Fruit fly (Drosophila melanogaster) whole organism, wandering third instar larva: Measurements from ENCODE around the gene waw.
A peak's percentile ranks its signal among the peaks of the same experiment; 100 is the strongest.

Experiments used
- Abd-B ChIP-seq: fragments of >200 bp; optimal IDR thresholded peaks from 2 replicates; lab custom pipeline; 2017; ENCODE audit warnings: missing biosample characterization, missing genetic modification characterization
- CG32264 ChIP-seq: fragments of 200-800 bp; sonication (Bioruptor generic); optimal IDR thresholded peaks from 2 replicates; lab custom pipeline; 2016; ENCODE audit warnings: missing biosample characterization, missing genetic modification characterization
- CG9705 ChIP-seq: fragments of 200-800 bp; sonication (Bioruptor generic); optimal IDR thresholded peaks from 2 replicates; lab custom pipeline; 2018; ENCODE audit warnings: missing biosample characterization, mild to moderate bottlenecking, missing genetic modification characterization
- CrebA ChIP-seq: fragments of 200-800 bp; sonication (Bioruptor generic); optimal IDR thresholded peaks from 2 replicates; lab custom pipeline; 2016; ENCODE audit warnings: missing biosample characterization, mild to moderate bottlenecking, missing genetic modification characterization, borderline replicate concordance
- Dfd ChIP-seq: fragments of >200 bp; optimal IDR thresholded peaks from 2 replicates; lab custom pipeline; 2017; ENCODE audit warnings: missing biosample characterization, missing genetic modification characterization
- Dif ChIP-seq: fragments of 200-275, 200-300 bp; sonication (Bioruptor generic); optimal IDR thresholded peaks from 2 replicates; lab custom pipeline; 2018; ENCODE audit warnings: missing biosample characterization, missing genetic modification characterization; ENCODE audit not compliant: partially characterized antibody
- GATAd ChIP-seq: sonication (Bioruptor generic); optimal IDR thresholded peaks from 2 replicates; lab custom pipeline; 2016; ENCODE audit warnings: missing biosample characterization, missing genetic modification characterization
- HLH106 ChIP-seq: fragments of 200-800 bp; optimal IDR thresholded peaks from 3 replicates; lab custom pipeline; 2019; ENCODE audit warnings: missing biosample characterization, mild to moderate bottlenecking, missing genetic modification characterization, moderate library complexity
- Hnf4 ChIP-seq: fragments of 200-800 bp; sonication (Bioruptor generic); optimal IDR thresholded peaks from 2 replicates; lab custom pipeline; 2016; ENCODE audit warnings: missing biosample characterization, mild to moderate bottlenecking, missing genetic modification characterization
- Hr78 ChIP-seq: fragments of >200 bp; optimal IDR thresholded peaks from 2 replicates; lab custom pipeline; 2017; ENCODE audit warnings: missing biosample characterization, missing genetic modification characterization
- Hr83 ChIP-seq: fragments of 200-300 bp; sonication (Bioruptor generic); optimal IDR thresholded peaks from 2 replicates; lab custom pipeline; 2016; ENCODE audit warnings: missing biosample characterization, mild to moderate bottlenecking, missing genetic modification characterization, moderate library complexity; ENCODE audit not compliant: poor library complexity, severe bottlenecking
- Jra ChIP-seq: sonication (Bioruptor generic); optimal IDR thresholded peaks from 2 replicates; lab custom pipeline; 2016; ENCODE audit warnings: missing biosample characterization, missing genetic modification characterization
- Mio ChIP-seq: sonication (Bioruptor generic); optimal IDR thresholded peaks from 2 replicates; lab custom pipeline; 2016; ENCODE audit warnings: missing biosample characterization, missing genetic modification characterization
- Myc ChIP-seq: fragments of >200 bp; optimal IDR thresholded peaks from 2 replicates; lab custom pipeline; 2017
- N ChIP-seq: fragments of >200 bp; optimal IDR thresholded peaks from 2 replicates; lab custom pipeline; 2018; ENCODE audit warnings: missing biosample characterization, missing external identifiers, missing genetic modification characterization
- OdsH ChIP-seq: fragments of 200-800 bp; sonication (Bioruptor generic); optimal IDR thresholded peaks from 2 replicates; lab custom pipeline; 2016; ENCODE audit warnings: missing biosample characterization, mild to moderate bottlenecking, missing genetic modification characterization
- Rel ChIP-seq, 2 experiments: fragments of 200-800 bp; sonication (Bioruptor generic) in 1 of 2; optimal IDR thresholded peaks; 2 replicates in 1 of 2; 3 replicates in 1 of 2; lab custom pipeline; 2016 to 2019; ENCODE audit warnings: mild to moderate bottlenecking in 2 of 2, missing biosample characterization in 2 of 2, missing genetic modification characterization in 2 of 2, moderate library complexity in 1 of 2
- Sp1 ChIP-seq: fragments of 200-800 bp; sonication (Bioruptor generic); optimal IDR thresholded peaks from 3 replicates; lab custom pipeline; 2019; ENCODE audit warnings: missing biosample characterization, mild to moderate bottlenecking, missing genetic modification characterization, moderate library complexity
- Vsx2 ChIP-seq: fragments of 200-300, 225-300 bp; sonication (Bioruptor generic); optimal IDR thresholded peaks from 2 replicates; lab custom pipeline; 2018; ENCODE audit warnings: missing biosample characterization, missing genetic modification characterization; ENCODE audit not compliant: partially characterized antibody
- br ChIP-seq: fragments of 200-800 bp; sonication (Bioruptor generic); optimal IDR thresholded peaks from 2 replicates; lab custom pipeline; 2016; ENCODE audit warnings: missing biosample characterization, missing genetic modification characterization
- dl ChIP-seq, 2 experiments: fragments of 175-275, 200-275 bp in 1 of 2; fragments of 200-275 bp in 1 of 2; sonication (Bioruptor generic); optimal IDR thresholded peaks; lab custom pipeline; 2018; ENCODE audit warnings: mild to moderate bottlenecking in 2 of 2, missing biosample characterization in 2 of 2, missing genetic modification characterization in 2 of 2, moderate library complexity in 2 of 2; ENCODE audit not compliant: partially characterized antibody in 2 of 2, insufficient read depth in 1 of 2
- dmrt93B ChIP-seq: fragments of 200-800 bp; sonication (Bioruptor generic); optimal IDR thresholded peaks from 2 replicates; lab custom pipeline; 2018; ENCODE audit warnings: missing biosample characterization, mild to moderate bottlenecking, missing genetic modification characterization
- dsf ChIP-seq: sonication (Bioruptor generic); optimal IDR thresholded peaks from 2 replicates; lab custom pipeline; 2016; ENCODE audit warnings: missing biosample characterization, missing genetic modification characterization, borderline replicate concordance
- ey ChIP-seq: fragments of 200-800 bp; sonication (Bioruptor generic); optimal IDR thresholded peaks from 2 replicates; lab custom pipeline; 2016; ENCODE audit warnings: missing biosample characterization, missing genetic modification characterization
- foxo ChIP-seq, 2 experiments: fragments of 200-800 bp; sonication (Bioruptor generic); optimal IDR thresholded peaks; 2 replicates in 1 of 2; 3 replicates in 1 of 2; lab custom pipeline; 2016 to 2017; ENCODE audit warnings: missing biosample characterization in 2 of 2, missing genetic modification characterization in 2 of 2
- fru ChIP-seq: fragments of 200-800 bp; sonication (Bioruptor generic); optimal IDR thresholded peaks from 3 replicates; lab custom pipeline; 2016; ENCODE audit warnings: missing biosample characterization, mild to moderate bottlenecking, missing genetic modification characterization
- h ChIP-seq: fragments of 200-800 bp; sonication (Bioruptor generic); optimal IDR thresholded peaks from 3 replicates; lab custom pipeline; 2016; ENCODE audit warnings: missing biosample characterization, mild to moderate bottlenecking, missing genetic modification characterization
- jim ChIP-seq: fragments of 175-275, 200-325 bp; sonication (Bioruptor generic); optimal IDR thresholded peaks from 2 replicates; lab custom pipeline; 2016; ENCODE audit warnings: missing biosample characterization, mild to moderate bottlenecking, missing genetic modification characterization
- lola ChIP-seq: fragments of >200 bp; optimal IDR thresholded peaks from 2 replicates; lab custom pipeline; 2017; ENCODE audit warnings: missing biosample characterization, missing genetic modification characterization
- pan ChIP-seq: fragments of >200 bp; optimal IDR thresholded peaks from 2 replicates; lab custom pipeline; 2017
- psq ChIP-seq: fragments of 200-800 bp; sonication (Bioruptor generic); optimal IDR thresholded peaks from 3 replicates; lab custom pipeline; 2017; ENCODE audit warnings: missing biosample characterization, mild to moderate bottlenecking, missing genetic modification characterization, moderate library complexity
- rgr ChIP-seq: fragments of 200-800 bp; sonication (Bioruptor generic); optimal IDR thresholded peaks from 3 replicates; lab custom pipeline; 2016; ENCODE audit warnings: missing biosample characterization, mild to moderate bottlenecking, missing genetic modification characterization
- sage ChIP-seq: fragments of 200-800 bp; sonication (Bioruptor generic); optimal IDR thresholded peaks from 2 replicates; lab custom pipeline; 2016; ENCODE audit warnings: missing biosample characterization, mild to moderate bottlenecking, missing genetic modification characterization
- sv ChIP-seq: fragments of 200-800 bp; sonication (Bioruptor generic); optimal IDR thresholded peaks from 3 replicates; lab custom pipeline; 2016; ENCODE audit warnings: missing biosample characterization, missing genetic modification characterization
- tai ChIP-seq: sonication (Bioruptor generic); optimal IDR thresholded peaks from 2 replicates; lab custom pipeline; 2016; ENCODE audit warnings: missing biosample characterization, missing genetic modification characterization
- woc ChIP-seq: sonication (Bioruptor generic); optimal IDR thresholded peaks from 2 replicates; lab custom pipeline; 2016; ENCODE audit warnings: missing biosample characterization, mild to moderate bottlenecking, missing genetic modification characterization

The waw gene

DNA sequence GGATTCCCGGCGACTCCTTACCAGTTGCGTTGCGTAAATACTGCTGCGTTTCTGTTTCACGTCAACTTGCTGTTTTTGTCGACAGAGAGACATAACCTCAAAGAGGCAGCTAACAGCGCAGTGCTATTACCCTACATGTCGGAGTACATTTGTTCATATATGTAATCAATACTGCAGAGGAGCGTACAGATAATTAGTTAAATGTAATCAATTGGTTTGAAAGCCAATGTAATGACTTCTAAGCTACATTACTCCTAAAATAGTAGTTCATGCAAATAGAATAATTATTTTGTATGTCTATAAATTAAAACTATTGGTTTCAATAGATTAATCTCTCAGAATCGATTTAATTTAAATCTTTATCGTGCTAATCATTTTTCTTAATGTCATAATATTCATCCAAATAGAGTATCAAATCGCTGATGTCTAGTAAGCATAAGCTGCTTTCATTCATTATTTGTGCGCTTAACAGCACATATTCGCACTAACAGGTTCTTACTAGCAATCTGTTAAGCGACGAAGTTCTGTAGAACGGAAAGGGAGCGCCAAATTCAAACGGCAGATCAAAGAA lies 43.5 kb upstream of the waw start, which contains the start of the genes SLIRP1 and anox:
SLIRP1 (minus strand) TSS at position 95 of the 571 bp plus-strand sequence.
anox (minus strand) TSS at position 95 of the 571 bp plus-strand sequence.
- TF ChIP-seq dsf (GFP tag; lab: Kevin White, UChicago) = no peak
- TF ChIP-seq fru (GFP tag; lab: Kevin White, UChicago) = peak; percentile 85
- peak; percentile 80 for TF ChIP-seq h (GFP tag; lab: Kevin White, UChicago)
- no peak for TF ChIP-seq lola (GFP tag; lab: Kevin White, UChicago)
- TF ChIP-seq dmrt93B = peak; percentile 85
- no peak for TF ChIP-seq CrebA (GFP tag; lab: Kevin White, UChicago)
- no peak for TF ChIP-seq dl (GFP tag; optimal IDR thresholded peaks at IDR 0.05; lab: Kevin White, UChicago; ENCODE audit: insufficient read depth in 1 of 2, partially characterized antibody in 2 of 2)
- peak; percentile 88 for TF ChIP-seq HLH106 (tag; lab: Kevin White, UChicago)
- TF ChIP-seq Hnf4 (GFP tag; lab: Kevin White, UChicago) = peak; percentile 71
- TF ChIP-seq Rel (GFP tag; optimal IDR thresholded peaks at IDR 0.05; lab: Kevin White, UChicago) = no peak
- TF ChIP-seq Rel (tag; optimal IDR thresholded peaks at IDR 0.05; lab: Kevin White, UChicago) = peak; percentile 56
- peak; percentile 74 for TF ChIP-seq CG9705 (GFP tag; lab: Kevin White, UChicago)
- TF ChIP-seq pan = no peak
- no peak for TF ChIP-seq Hr78
- peak; percentile 92 for TF ChIP-seq woc (GFP tag; lab: Kevin White, UChicago)
- no peak for TF ChIP-seq Dfd (GFP tag; lab: Kevin White, UChicago)
- no peak for TF ChIP-seq Myc (lab: Kevin White, UChicago)
- TF ChIP-seq Sp1 (GFP tag; lab: Kevin White, UChicago) = peak; percentile 87
- TF ChIP-seq Mio (GFP tag; lab: Kevin White, UChicago) = no peak
- TF ChIP-seq br (GFP tag; lab: Kevin White, UChicago) = peak; percentile 61
- peak; percentile 50 for TF ChIP-seq Jra (GFP tag; lab: Kevin White, UChicago)
- TF ChIP-seq Hr83 (GFP tag; lab: Kevin White, UChicago) = peak; percentile 32
- peak; percentile 79 for TF ChIP-seq rgr (GFP tag; lab: Kevin White, UChicago)
- TF ChIP-seq ey = peak; percentile 76
- peak; percentile 83 for TF ChIP-seq sv (GFP tag; lab: Kevin White, UChicago)
- TF ChIP-seq GATAd (GFP tag; lab: Kevin White, UChicago) = no peak
- peak; percentile 82 for TF ChIP-seq OdsH (GFP tag; lab: Kevin White, UChicago)
- TF ChIP-seq psq = peak; percentile 76
- no peak for TF ChIP-seq Vsx2
- TF ChIP-seq tai (GFP tag; lab: Kevin White, UChicago) = no peak
- TF ChIP-seq CG32264 = peak; percentile 43
- peak in 1 of 2 experiments; percentile 85 for TF ChIP-seq foxo (GFP tag; optimal IDR thresholded peaks at IDR 0.05; lab: Kevin White, UChicago)
- peak; percentile 23 for TF ChIP-seq sage (GFP tag; lab: Kevin White, UChicago)
- TF ChIP-seq, all 38 proteins: peak for 20

DNA sequence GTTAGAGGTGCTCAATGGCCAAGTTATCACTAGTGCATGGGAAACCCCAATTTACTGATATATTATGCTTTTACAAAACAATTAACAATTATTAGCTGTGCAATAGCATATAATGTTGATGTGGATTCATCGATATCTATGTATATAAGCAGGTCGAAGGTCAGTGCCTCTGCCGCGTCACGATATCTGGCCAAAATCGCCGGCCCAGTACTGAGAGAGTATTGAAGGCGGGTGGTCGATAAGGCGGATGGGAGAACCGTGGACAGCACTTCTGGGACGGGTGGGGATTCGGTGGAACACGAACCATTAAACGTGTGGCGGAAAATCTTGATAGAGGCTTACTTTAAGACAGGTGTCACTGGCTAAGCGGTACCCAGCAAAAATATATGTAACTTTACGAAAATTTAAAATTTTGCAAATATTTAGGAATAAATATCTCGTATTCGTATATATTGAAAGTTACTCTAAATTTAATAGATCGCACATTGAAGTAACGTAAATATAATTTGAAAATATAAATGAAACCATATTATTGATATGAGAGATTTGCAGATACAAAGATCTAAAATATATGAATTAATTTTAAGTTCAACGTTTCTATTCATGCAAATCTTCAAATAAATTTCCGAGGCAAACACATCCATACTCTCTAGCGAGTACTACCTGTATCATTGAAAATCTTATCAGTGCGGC lies 40.4 kb upstream of the waw start:
- TF ChIP-seq Jra (GFP tag; lab: Kevin White, UChicago) (no peak), jim (no peak), rgr (GFP tag; lab: Kevin White, UChicago) (no peak), CG32264 (no peak), GATAd (GFP tag; lab: Kevin White, UChicago) (no peak), CrebA (GFP tag; lab: Kevin White, UChicago) (no peak), HLH106 (tag; lab: Kevin White, UChicago) (peak; percentile 72), Abd-B (GFP tag; lab: Kevin White, UChicago) (no peak), Vsx2 (no peak), foxo (GFP tag; optimal IDR thresholded peaks at IDR 0.05; lab: Kevin White, UChicago) (peak in 1 of 2 experiments; percentile 68), fru (GFP tag; lab: Kevin White, UChicago) (peak; percentile 75), br (GFP tag; lab: Kevin White, UChicago) (no peak), pan (no peak), dmrt93B (no peak), Sp1 (GFP tag; lab: Kevin White, UChicago) (no peak), Hr78 (no peak), sage (GFP tag; lab: Kevin White, UChicago) (peak; percentile 12), Rel (GFP tag; optimal IDR thresholded peaks at IDR 0.05; lab: Kevin White, UChicago) (no peak), Rel (tag; optimal IDR thresholded peaks at IDR 0.05; lab: Kevin White, UChicago) (no peak), woc (GFP tag; lab: Kevin White, UChicago) (no peak), Hnf4 (GFP tag; lab: Kevin White, UChicago) (no peak), Dif (GFP tag; lab: Kevin White, UChicago) (no peak), OdsH (GFP tag; lab: Kevin White, UChicago) (no peak), psq (no peak), CG9705 (GFP tag; lab: Kevin White, UChicago) (peak; percentile 10), h (GFP tag; lab: Kevin White, UChicago) (peak; percentile 79), dl (GFP tag; optimal IDR thresholded peaks at IDR 0.05; lab: Kevin White, UChicago; ENCODE audit: insufficient read depth in 1 of 2, partially characterized antibody in 2 of 2) (no peak), N (GFP tag; lab: Kevin White, UChicago) (no peak)
